Worm (Caenorhabditis elegans): ENCODE results near the gene C34E11.4.

Gene C34E11.4

ce11 chrX:11818711-11819110 is 14.7 kb downstream of the C34E11.4 start:
- TF ChIP-seq unc-62 (GFP tag; optimal IDR thresholded peaks at IDR 0.05) (no peak), nhr-129 (tag; optimal IDR thresholded peaks at IDR 0.05) (peak; percentile 47), C34F6.9 (tag; optimal IDR thresholded peaks at IDR 0.05) (peak; percentile 28), blmp-1 (tag; optimal IDR thresholded peaks at IDR 0.05; ENCODE audit: insufficient read depth) (no peak), ztf-4 (tag; optimal IDR thresholded peaks at IDR 0.05) (no peak), F13H6.1 (tag; optimal IDR thresholded peaks at IDR 0.05) (peak; percentile 76), elt-1 (tag; optimal IDR thresholded peaks at IDR 0.05) (no peak)

- TF ChIP-seq snpc-4 (tag; optimal IDR thresholded peaks at IDR 0.05) (no peak), C34F6.9 (tag; optimal IDR thresholded peaks at IDR 0.05) (peak; percentile 3), F13H6.1 (tag; optimal IDR thresholded peaks at IDR 0.05) (peak; percentile 33), unc-62 (GFP tag; optimal IDR thresholded peaks at IDR 0.05) (no peak), ztf-4 (tag; optimal IDR thresholded peaks at IDR 0.05) (no peak)
Measured at ce11 chrX:11821159-11821720, 17.2 kb downstream of the C34E11.4 start.

ce11 chrX:11823704-11824103 is 19.7 kb downstream of the C34E11.4 start, which contains the start of gene tag-241:
Gene tag-241 (plus strand): TSS chrX:11824004.
- TF ChIP-seq elt-3 (tag; optimal IDR thresholded peaks at IDR 0.05) (no peak), mbf-1 (tag; optimal IDR thresholded peaks at IDR 0.05) (no peak), unc-62 (GFP tag; optimal IDR thresholded peaks at IDR 0.05) (no peak), ceh-16 (tag; optimal IDR thresholded peaks at IDR 0.05) (no peak), sem-4 (tag; optimal IDR thresholded peaks at IDR 0.05) (no peak), unc-39 (tag; optimal IDR thresholded peaks at IDR 0.05) (no peak), mab-5 (tag; optimal IDR thresholded peaks at IDR 0.05) (no peak), nhr-77 (tag; optimal IDR thresholded peaks at IDR 0.05) (no peak)

DNA sequence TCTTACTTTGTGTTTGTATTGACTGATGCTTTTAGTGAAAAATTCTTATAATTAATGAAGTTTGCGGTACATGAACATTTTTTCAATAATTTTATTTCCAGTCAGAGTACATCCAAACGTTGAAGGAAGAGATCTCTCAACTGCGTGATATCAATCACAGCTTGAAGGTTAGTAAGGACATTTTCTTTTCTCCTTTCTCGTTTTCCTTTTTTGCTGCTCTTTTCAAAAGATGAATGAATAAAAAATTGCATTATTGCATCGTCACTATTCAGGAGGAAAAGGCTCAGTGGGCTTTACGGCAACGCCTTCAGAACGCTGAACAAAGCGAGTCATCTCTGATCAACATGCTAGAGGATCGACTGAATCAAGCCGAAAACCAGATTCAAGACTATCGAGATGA is 22.9 kb downstream of the C34E11.4 start:
- TF ChIP-seq egl-27 (tag; optimal IDR thresholded peaks at IDR 0.05) (no peak), sma-3 (GFP tag; optimal IDR thresholded peaks at IDR 0.05) (no peak), zag-1 (tag; optimal IDR thresholded peaks at IDR 0.05) (no peak), nhr-77 (tag; optimal IDR thresholded peaks at IDR 0.05) (no peak), ZK546.5 (tag; optimal IDR thresholded peaks at IDR 0.05) (no peak)

ce11 chrX:11827528-11827927 is 23.5 kb downstream of the C34E11.4 start:
- TF ChIP-seq unc-62 (GFP tag; optimal IDR thresholded peaks at IDR 0.05) (no peak), alr-1 (tag; optimal IDR thresholded peaks at IDR 0.05) (no peak), nhr-23 (tag; optimal IDR thresholded peaks at IDR 0.05) (no peak), nhr-12 (tag; optimal IDR thresholded peaks at IDR 0.05) (no peak), lin-13 (GFP tag; optimal IDR thresholded peaks at IDR 0.05) (no peak), fos-1 (tag; optimal IDR thresholded peaks at IDR 0.05) (no peak), nhr-10 (tag; optimal IDR thresholded peaks at IDR 0.05) (no peak), mbf-1 (tag; optimal IDR thresholded peaks at IDR 0.05) (no peak), nhr-77 (tag; optimal IDR thresholded peaks at IDR 0.05) (no peak), sma-3 (GFP tag; optimal IDR thresholded peaks at IDR 0.05) (no peak), aly-2 (tag; optimal IDR thresholded peaks at IDR 0.05) (no peak)

DNA sequence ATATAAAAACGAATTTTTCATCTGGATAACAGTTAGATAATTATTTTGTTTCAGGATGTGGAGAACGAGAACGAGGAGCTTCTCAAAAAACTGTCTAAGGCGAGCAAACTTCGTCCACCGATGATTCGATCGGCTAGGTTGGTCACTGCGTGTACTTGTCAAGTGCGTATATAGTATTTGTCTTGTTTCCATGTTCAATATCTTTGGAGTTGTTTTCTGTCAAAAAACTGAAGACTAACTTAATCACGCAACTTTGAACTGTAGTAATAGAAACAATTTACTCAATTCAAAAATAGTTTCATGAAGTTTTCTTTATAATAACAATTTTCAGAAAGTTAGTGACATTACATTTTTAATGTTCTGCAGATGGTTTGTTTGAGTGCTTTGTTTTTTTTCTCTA is 24.7 kb downstream of the C34E11.4 start:
- TF ChIP-seq nhr-10 (tag; optimal IDR thresholded peaks at IDR 0.05) (no peak), alr-1 (tag; optimal IDR thresholded peaks at IDR 0.05) (no peak), unc-55 (GFP tag; optimal IDR thresholded peaks at IDR 0.05) (no peak), unc-39 (tag; optimal IDR thresholded peaks at IDR 0.05) (no peak), ama-1 (optimal IDR thresholded peaks at IDR 0.05) (no peak), dmd-4 (tag; optimal IDR thresholded peaks at IDR 0.05) (no peak), Y55F3AM.14 (GFP tag; optimal IDR thresholded peaks at IDR 0.05) (no peak), ceh-82 (tag; optimal IDR thresholded peaks at IDR 0.05) (no peak), lin-13 (GFP tag; optimal IDR thresholded peaks at IDR 0.05) (no peak), nhr-12 (tag; optimal IDR thresholded peaks at IDR 0.05) (no peak), aly-2 (tag; optimal IDR thresholded peaks at IDR 0.05) (no peak), nhr-11 (tag; optimal IDR thresholded peaks at IDR 0.05) (no peak), nhr-25 (tag; optimal IDR thresholded peaks at IDR 0.05) (no peak), lin-11 (tag; optimal IDR thresholded peaks at IDR 0.05) (no peak), R02D3.7 (tag; optimal IDR thresholded peaks at IDR 0.05) (no peak), zag-1 (tag; optimal IDR thresholded peaks at IDR 0.05) (no peak), ztf-11 (tag; optimal IDR thresholded peaks at IDR 0.05) (no peak), crh-2 (tag; optimal IDR thresholded peaks at IDR 0.05) (no peak), sma-3 (GFP tag; optimal IDR thresholded peaks at IDR 0.05) (no peak)

Data from whole organism, L2 larva.